Fruit fly (Drosophila melanogaster): ENCODE results near the gene Bub1.

DNA sequence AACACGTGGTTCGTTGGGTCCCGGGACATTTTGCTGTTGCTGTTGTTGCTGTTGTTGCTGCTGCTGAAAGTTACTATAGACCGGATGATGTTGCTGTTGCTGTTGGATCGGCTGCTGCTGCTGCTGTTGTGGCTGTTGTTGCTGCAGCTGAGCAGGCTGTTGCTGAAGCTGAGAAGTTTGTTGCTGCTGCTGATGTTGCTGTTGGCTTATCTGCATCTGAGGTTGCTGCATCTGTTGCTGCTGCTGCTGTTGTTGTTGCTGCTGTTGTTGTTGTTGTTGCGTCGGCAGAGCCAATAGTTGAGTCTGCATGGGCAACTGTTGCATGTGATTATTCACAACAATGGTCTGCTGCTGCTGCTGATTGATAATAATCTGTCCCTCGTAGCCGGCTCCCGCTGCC is 42.3 kb downstream of the Bub1 start:
- TF ChIP-seq Myc (optimal IDR thresholded peaks at IDR 0.05), result no peak
- TF ChIP-seq h (optimal IDR thresholded peaks at IDR 0.05), result no peak
- no peak for TF ChIP-seq insv (optimal IDR thresholded peaks at IDR 0.05)
- no peak for TF ChIP-seq Sin3A (optimal IDR thresholded peaks at IDR 0.05)
- TF ChIP-seq psq (optimal IDR thresholded peaks at IDR 0.05), result no peak
